Fruit fly (Drosophila melanogaster): Measurements from ENCODE around the gene cpo.

DNA sequence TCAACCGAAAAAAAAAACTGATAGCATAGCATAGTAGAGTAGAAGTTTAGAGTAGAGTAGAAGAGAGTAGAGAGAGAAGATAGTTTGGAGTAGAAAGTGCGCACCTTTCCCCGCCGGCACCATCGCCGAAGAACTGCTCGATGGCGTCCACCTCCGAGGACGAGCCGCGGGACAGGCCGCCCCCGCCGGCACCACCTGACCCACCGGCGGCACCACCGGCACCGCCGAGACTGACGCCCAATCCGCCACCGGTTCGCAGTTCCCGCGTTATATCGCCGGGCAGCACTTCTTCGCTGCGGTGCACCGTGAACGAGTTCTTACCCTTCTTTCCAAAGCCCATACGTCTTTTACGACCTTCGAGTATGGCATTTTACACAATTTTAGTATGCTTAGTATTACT, 38.6 kb upstream of the cpo start:
- TF ChIP-seq dati (GFP tag; IDR thresholded peaks at IDR 0.05), result no peak
- no peak for TF ChIP-seq sisA (GFP tag; IDR thresholded peaks at IDR 0.05)
- no peak for TF ChIP-seq D19A (tag; optimal IDR thresholded peaks at IDR 0.05)
- TF ChIP-seq stc (GFP tag; IDR thresholded peaks at IDR 0.05), result no peak
- no peak for TF ChIP-seq chm (GFP tag; IDR thresholded peaks at IDR 0.05)
- TF ChIP-seq yki (optimal IDR thresholded peaks at IDR 0.05), result no peak
- no peak for TF ChIP-seq Lhr (GFP tag; optimal IDR thresholded peaks at IDR 0.05)
- no peak for TF ChIP-seq hth (optimal IDR thresholded peaks at IDR 0.05)
- TF ChIP-seq CG13894 (tag; optimal IDR thresholded peaks at IDR 0.05), result no peak
- peak; percentile 27 for TF ChIP-seq Hr39 (optimal IDR thresholded peaks at IDR 0.05)
- TF ChIP-seq Xbp1 (GFP tag; optimal IDR thresholded peaks at IDR 0.05), result no peak

All from whole organism, embryonic.